Fruit fly (Drosophila melanogaster) whole organism, embryonic: ENCODE data around the gene ph-d.

Source experiments
- Atf3 ChIP-seq: fragments of 200-800 bp; sonication (Bioruptor generic); optimal IDR thresholded peaks from 3 replicates; lab custom pipeline; 2016; ENCODE audit warnings: missing biosample characterization, missing genetic modification characterization
- CG10274 ChIP-seq: fragments of 200-800 bp; sonication (Bioruptor generic); optimal IDR thresholded peaks from 3 replicates; lab custom pipeline; 2017; ENCODE audit warnings: missing biosample characterization, mild to moderate bottlenecking, missing genetic modification characterization
- CG10979 ChIP-seq: fragments of 200-800 bp; sonication (Bioruptor generic); optimal IDR thresholded peaks from 2 replicates; lab custom pipeline; 2018; ENCODE audit warnings: missing biosample characterization, mild to moderate bottlenecking, missing genetic modification characterization, moderate library complexity
- CG12071 ChIP-seq: fragments of 200-800 bp; sonication (Bioruptor generic); optimal IDR thresholded peaks from 3 replicates; lab custom pipeline; 2018; ENCODE audit warnings: missing biosample characterization, mild to moderate bottlenecking, missing genetic modification characterization
- CG13287 ChIP-seq: fragments of 200-800 bp; sonication (Bioruptor generic); IDR thresholded peaks from 2 replicates; pipeline ENCODE4 v1.3.6; 2022; ENCODE audit warnings: missing biosample characterization, missing genetic modification characterization; ENCODE audit not compliant: partially characterized antibody
- CG14050 ChIP-seq: fragments of 200-800 bp; sonication (Bioruptor generic); IDR thresholded peaks from 3 replicates; pipeline ENCODE4 v1.3.6; 2022; ENCODE audit warnings: missing biosample characterization, missing genetic modification characterization
- CG2678 ChIP-seq: fragments of 200-800 bp; sonication (Bioruptor generic); optimal IDR thresholded peaks from 3 replicates; lab custom pipeline; 2019; ENCODE audit warnings: missing biosample characterization, mild to moderate bottlenecking, missing genetic modification characterization, moderate library complexity
- CG32532 ChIP-seq: fragments of 200-800 bp; sonication (Bioruptor generic); IDR thresholded peaks from 2 replicates; pipeline ENCODE4 v1.3.6; 2022; ENCODE audit warnings: missing biosample characterization, missing genetic modification characterization
- CG3838 ChIP-seq: fragments of 200-800 bp; sonication (Bioruptor generic); optimal IDR thresholded peaks from 3 replicates; lab custom pipeline; 2016; ENCODE audit warnings: missing biosample characterization, missing genetic modification characterization
- CG4424 ChIP-seq: fragments of 200-800 bp; sonication (Bioruptor generic); optimal IDR thresholded peaks from 3 replicates; lab custom pipeline; 2016; ENCODE audit warnings: missing biosample characterization, missing genetic modification characterization
- CG7556 ChIP-seq: fragments of 200-800 bp; sonication (Bioruptor generic); optimal IDR thresholded peaks from 2 replicates; lab custom pipeline; 2017; ENCODE audit warnings: missing biosample characterization, mild to moderate bottlenecking, missing genetic modification characterization
- CG7963 ChIP-seq: fragments of 200-800 bp; sonication (Bioruptor generic); IDR thresholded peaks from 3 replicates; pipeline ENCODE4 v1.3.6; 2022; ENCODE audit warnings: missing biosample characterization, missing genetic modification characterization; ENCODE audit not compliant: partially characterized antibody
- CG8765 ChIP-seq: fragments of 200-800 bp; sonication (Bioruptor generic); IDR thresholded peaks from 2 replicates; pipeline ENCODE4 v1.3.6; 2022; ENCODE audit warnings: missing biosample characterization, missing genetic modification characterization
- CG9437 ChIP-seq: fragments of 200-800 bp; sonication (Bioruptor generic); optimal IDR thresholded peaks from 2 replicates; lab custom pipeline; 2018; ENCODE audit warnings: missing biosample characterization, mild to moderate bottlenecking, missing genetic modification characterization
- CG9817 ChIP-seq: fragments of 200-800 bp; sonication (Bioruptor generic); optimal IDR thresholded peaks from 2 replicates; lab custom pipeline; 2018; ENCODE audit warnings: missing biosample characterization, mild to moderate bottlenecking, missing genetic modification characterization, moderate library complexity
- Camta ChIP-seq: fragments of 200-800 bp; sonication (Bioruptor generic); optimal IDR thresholded peaks from 2 replicates; lab custom pipeline; 2016; ENCODE audit warnings: missing biosample characterization, missing genetic modification characterization
- Dbx ChIP-seq: fragments of 200-800 bp; sonication (Bioruptor generic); IDR thresholded peaks from 3 replicates; pipeline ENCODE4 v1.3.6; 2022; ENCODE audit warnings: missing biosample characterization, missing genetic modification characterization
- Kr ChIP-seq: fragments of 200-800 bp; sonication (Bioruptor generic); optimal IDR thresholded peaks from 2 replicates; lab custom pipeline; 2017; ENCODE audit warnings: missing biosample characterization, mild to moderate bottlenecking, missing genetic modification characterization
- Lim3 ChIP-seq: fragments of 200-800 bp; sonication (Bioruptor generic); IDR thresholded peaks from 2 replicates; pipeline ENCODE4 v1.3.6; 2022; ENCODE audit warnings: missing biosample characterization, missing genetic modification characterization
- Lpt ChIP-seq: fragments of >200 bp; optimal IDR thresholded peaks from 2 replicates; lab custom pipeline; 2018; ENCODE audit warnings: missing biosample characterization, missing genetic modification characterization
- Mes4 ChIP-seq: fragments of 200-800 bp; sonication (Bioruptor generic); optimal IDR thresholded peaks from 2 replicates; lab custom pipeline; 2016; ENCODE audit warnings: missing biosample characterization, missing genetic modification characterization
- NFAT ChIP-seq: fragments of 200-800 bp; sonication (Bioruptor generic); IDR thresholded peaks from 2 replicates; pipeline ENCODE4 v1.3.6; 2022; ENCODE audit warnings: missing biosample characterization, missing genetic modification characterization
- NK7.1 ChIP-seq: fragments of 200-800 bp; sonication (Bioruptor generic); optimal IDR thresholded peaks from 3 replicates; lab custom pipeline; 2016; ENCODE audit warnings: missing biosample characterization, missing genetic modification characterization
- Nf-YB ChIP-seq: fragments of 200-800 bp; sonication (Bioruptor generic); optimal IDR thresholded peaks from 3 replicates; lab custom pipeline; 2019; ENCODE audit warnings: missing biosample characterization, mild to moderate bottlenecking, missing genetic modification characterization, moderate library complexity
- Sry-β ChIP-seq: fragments of 200-800 bp; sonication (Bioruptor generic); optimal IDR thresholded peaks from 2 replicates; lab custom pipeline; 2018; ENCODE audit warnings: missing biosample characterization, mild to moderate bottlenecking, missing genetic modification characterization, moderate library complexity
- YL-1 ChIP-seq: fragments of 200-800 bp; sonication (Bioruptor generic); optimal IDR thresholded peaks from 3 replicates; lab custom pipeline; 2017; ENCODE audit warnings: missing biosample characterization, mild to moderate bottlenecking, missing genetic modification characterization
- amos ChIP-seq: fragments of 200-800 bp; sonication (Bioruptor generic); IDR thresholded peaks from 2 replicates; pipeline ENCODE4 v1.3.6; 2022; ENCODE audit warnings: missing biosample characterization, missing genetic modification characterization; ENCODE audit not compliant: partially characterized antibody
- ash1 ChIP-seq: fragments of 200-800 bp; sonication (Bioruptor generic); optimal IDR thresholded peaks from 2 replicates; lab custom pipeline; 2018; ENCODE audit warnings: missing biosample characterization, mild to moderate bottlenecking, missing genetic modification characterization
- bbx ChIP-seq: fragments of 200-800 bp; sonication (Bioruptor generic); IDR thresholded peaks from 2 replicates; pipeline ENCODE4 v1.3.6; 2022; ENCODE audit warnings: missing biosample characterization, missing genetic modification characterization; ENCODE audit not compliant: partially characterized antibody
- bigmax ChIP-seq: fragments of 200-800 bp; sonication (Bioruptor generic); optimal IDR thresholded peaks from 2 replicates; lab custom pipeline; 2018; ENCODE audit warnings: missing biosample characterization, mild to moderate bottlenecking, missing genetic modification characterization
- btn ChIP-seq: fragments of 200-800 bp; sonication (Bioruptor generic); optimal IDR thresholded peaks from 2 replicates; lab custom pipeline; 2016; ENCODE audit warnings: missing biosample characterization, missing genetic modification characterization
- caup ChIP-seq: fragments of 200-800 bp; sonication (Bioruptor generic); optimal IDR thresholded peaks from 3 replicates; lab custom pipeline; 2017; ENCODE audit warnings: missing biosample characterization, mild to moderate bottlenecking, missing genetic modification characterization, moderate library complexity; ENCODE audit not compliant: severe bottlenecking
- crc ChIP-seq: fragments of 200-800 bp; sonication (Bioruptor generic); optimal IDR thresholded peaks from 2 replicates; lab custom pipeline; 2016; ENCODE audit warnings: missing biosample characterization, missing genetic modification characterization
- disco-r ChIP-seq: fragments of 200-800 bp; sonication (Bioruptor generic); optimal IDR thresholded peaks from 2 replicates; lab custom pipeline; 2016; ENCODE audit warnings: missing biosample characterization, missing genetic modification characterization
- dmrt11E ChIP-seq: fragments of 200-800 bp; sonication (Bioruptor generic); optimal IDR thresholded peaks from 3 replicates; lab custom pipeline; 2018; ENCODE audit warnings: missing biosample characterization, mild to moderate bottlenecking, missing genetic modification characterization, moderate library complexity
- gce ChIP-seq: fragments of 200-800 bp; sonication (Bioruptor generic); IDR thresholded peaks from 3 replicates; pipeline ENCODE4 v1.3.6; 2022; ENCODE audit warnings: missing biosample characterization, missing genetic modification characterization
- gro ChIP-seq: fragments of 200-800 bp; sonication (Bioruptor generic); optimal IDR thresholded peaks from 2 replicates; lab custom pipeline; 2016; ENCODE audit warnings: missing biosample characterization, missing genetic modification characterization
- gt ChIP-seq: fragments of 200-800 bp; sonication (Bioruptor generic); IDR thresholded peaks from 2 replicates; pipeline ENCODE4 v1.3.6; 2022; ENCODE audit warnings: missing biosample characterization, missing genetic modification characterization
- knrl ChIP-seq: fragments of 200-800 bp; sonication (Bioruptor generic); IDR thresholded peaks from 3 replicates; pipeline ENCODE4 v1.3.6; 2022; ENCODE audit warnings: missing biosample characterization, missing genetic modification characterization; ENCODE audit not compliant: partially characterized antibody
- maf-S ChIP-seq: fragments of 200-800 bp; sonication (Bioruptor generic); optimal IDR thresholded peaks from 2 replicates; lab custom pipeline; 2016; ENCODE audit warnings: missing biosample characterization, missing genetic modification characterization
- nerfin-1 ChIP-seq: fragments of 200-800 bp; sonication (Bioruptor generic); optimal IDR thresholded peaks from 3 replicates; lab custom pipeline; 2019; ENCODE audit warnings: missing biosample characterization, mild to moderate bottlenecking, missing genetic modification characterization, moderate library complexity
- org-1 ChIP-seq: fragments of 200-800 bp; sonication (Bioruptor generic); optimal IDR thresholded peaks from 2 replicates; lab custom pipeline; 2017; ENCODE audit warnings: missing biosample characterization, missing genetic modification characterization
- pzg ChIP-seq: fragments of 200-800 bp; sonication (Bioruptor generic); optimal IDR thresholded peaks from 3 replicates; lab custom pipeline; 2018; ENCODE audit warnings: missing biosample characterization, mild to moderate bottlenecking, missing genetic modification characterization, moderate library complexity
- salm ChIP-seq: fragments of 200-800 bp; sonication (Bioruptor generic); optimal IDR thresholded peaks from 2 replicates; lab custom pipeline; 2018; ENCODE audit warnings: missing biosample characterization, mild to moderate bottlenecking, missing genetic modification characterization
- sqz ChIP-seq: fragments of 200-800 bp; sonication (Bioruptor generic); optimal IDR thresholded peaks from 3 replicates; lab custom pipeline; 2018; ENCODE audit warnings: missing biosample characterization, mild to moderate bottlenecking, missing genetic modification characterization
- stc ChIP-seq: fragments of 200-800 bp; sonication (Bioruptor generic); IDR thresholded peaks from 2 replicates; pipeline ENCODE4 v1.3.6; 2022; ENCODE audit warnings: missing biosample characterization, missing genetic modification characterization
- toy ChIP-seq: fragments of 200-800 bp; sonication (Bioruptor generic); IDR thresholded peaks from 2 replicates; pipeline ENCODE4 v1.3.6; 2022; ENCODE audit warnings: missing biosample characterization, missing genetic modification characterization
- zen2 ChIP-seq: fragments of 200-800 bp; sonication (Bioruptor generic); IDR thresholded peaks from 3 replicates; pipeline ENCODE4 v1.3.6; 2022; ENCODE audit warnings: missing biosample characterization, missing genetic modification characterization; ENCODE audit not compliant: partially characterized antibody

ph-d gene

dm6 chrX:2137587-2138341 lies 14.7 kb upstream of the ph-d start (continued):
- peak; percentile 98 for TF ChIP-seq CG14050 (GFP tag; lab: Robert Waterston, UW)
- TF ChIP-seq Nf-YB, result peak; percentile 88
- peak; percentile 95 for TF ChIP-seq maf-S (GFP tag; lab: Kevin White, UChicago)
- peak; percentile 99 for TF ChIP-seq CG9817 (tag; lab: Kevin White, UChicago)
- peak; percentile 98 for TF ChIP-seq org-1 (GFP tag; lab: Kevin White, UChicago)
- peak; percentile 98 for TF ChIP-seq toy (GFP tag; lab: Robert Waterston, UW)
- peak; percentile 79 for TF ChIP-seq bigmax (GFP tag; lab: Kevin White, UChicago)
- TF ChIP-seq CG12071, result peak; percentile 98
- TF ChIP-seq Camta, result peak; percentile 96
- peak; percentile 96 for TF ChIP-seq NFAT (GFP tag; lab: Robert Waterston, UW)
- 0 out of 2 replicates have a peak, but pooled peaks have one; percentile 5 for TF ChIP-seq amos
- peak; percentile 97 for TF ChIP-seq Kr
- peak; percentile 97 for TF ChIP-seq gt
- TF ChIP-seq Lim3 (GFP tag; lab: Robert Waterston, UW), result peak; percentile 96
- peak; percentile 100 for TF ChIP-seq dmrt11E (tag; lab: Kevin White, UChicago)
- TF ChIP-seq CG10979 (tag; lab: Kevin White, UChicago), result peak; percentile 99
- peak; percentile 94 for TF ChIP-seq disco-r
- peak; percentile 99 for TF ChIP-seq CG7556 (GFP tag; lab: Kevin White, UChicago)
- TF ChIP-seq CG13287 (GFP tag; lab: Robert Waterston, UW), result peak; percentile 70
- TF ChIP-seq gce, result peak; percentile 97
- TF ChIP-seq Atf3 (GFP tag; lab: Kevin White, UChicago), result peak; percentile 88
- peak; percentile 72 for TF ChIP-seq btn (GFP tag; lab: Kevin White, UChicago)
- peak; percentile 96 for TF ChIP-seq CG10274 (GFP tag; lab: Kevin White, UChicago)
- peak; percentile 72 for TF ChIP-seq knrl (GFP tag; lab: Robert Waterston, UW)
- peak; percentile 99 for TF ChIP-seq CG32532 (GFP tag; lab: Robert Waterston, UW)
- peak; percentile 71; the same call in 2 of the 3 replicates for TF ChIP-seq CG7963
- TF ChIP-seq sqz (GFP tag; lab: Kevin White, UChicago), result peak; percentile 98
- TF ChIP-seq CG3838 (GFP tag; lab: Kevin White, UChicago), result peak; percentile 94
- peak; percentile 98 for TF ChIP-seq CG8765 (GFP tag; lab: Robert Waterston, UW)
- peak; percentile 99 for TF ChIP-seq nerfin-1 (tag; lab: Kevin White, UChicago)
- peak; percentile 20 for TF ChIP-seq pzg (GFP tag; lab: Kevin White, UChicago)
- peak; percentile 99 for TF ChIP-seq stc (GFP tag; lab: Robert Waterston, UW)
- peak; percentile 85 for TF ChIP-seq ash1 (GFP tag; lab: Kevin White, UChicago)
- peak; percentile 99 for TF ChIP-seq Dbx
- peak; percentile 99 for TF ChIP-seq CG4424 (GFP tag; lab: Kevin White, UChicago)
- TF ChIP-seq CG9437, result peak; percentile 93
- TF ChIP-seq bbx (GFP tag; lab: Robert Waterston, UW), result peak; percentile 49
- TF ChIP-seq caup, result peak; percentile 99
- peak; percentile 78 for TF ChIP-seq NK7.1
- TF ChIP-seq gro (GFP tag; lab: Kevin White, UChicago), result peak; percentile 92
- peak; percentile 96 for TF ChIP-seq YL-1 (GFP tag; lab: Kevin White, UChicago)
- peak; percentile 83 for TF ChIP-seq crc (GFP tag; lab: Kevin White, UChicago)
- no peak; the same call in 2 of the 3 replicates for TF ChIP-seq zen2 (GFP tag; lab: Robert Waterston, UW)
- TF ChIP-seq CG2678, result peak; percentile 100
- peak; percentile 87 for TF ChIP-seq Mes4 (GFP tag; lab: Kevin White, UChicago)
- TF ChIP-seq salm (tag; lab: Kevin White, UChicago), result peak; percentile 99
- peak; percentile 63 for TF ChIP-seq Sry-β
- no peak for TF ChIP-seq Lpt (GFP tag; lab: Kevin White, UChicago)
